Worm (Caenorhabditis elegans) whole organism, L1 larva: ENCODE results near the gene ced-9.
A peak's percentile ranks its signal among the peaks of the same experiment; 100 is the strongest.

Experiments used
- C04F5.9 ChIP-seq: sonication (generic microtip); optimal IDR thresholded peaks from 2 replicates; lab custom pipeline; 2016; ENCODE audit warnings: missing genetic modification characterization, missing compliant biosample characterization
- aly-2 ChIP-seq: fragments of 150-350 bp; optimal IDR thresholded peaks from 2 replicates; lab custom pipeline; 2014; ENCODE audit warnings: missing biosample characterization, missing genetic modification characterization
- ceh-63 ChIP-seq: fragments of 200-800 bp; sonication (Bioruptor generic); optimal IDR thresholded peaks from 2 replicates; lab custom pipeline; 2018; ENCODE audit warnings: mild to moderate bottlenecking, missing genetic modification characterization, missing compliant biosample characterization
- ceh-8 ChIP-seq: fragments of 200-800 bp; sonication (Bioruptor generic); optimal IDR thresholded peaks from 2 replicates; lab custom pipeline; 2018; ENCODE audit warnings: mild to moderate bottlenecking, missing genetic modification characterization, moderate library complexity, missing compliant biosample characterization
- ceh-88 ChIP-seq: fragments of 200-800 bp; sonication (Bioruptor generic); IDR thresholded peaks from 2 replicates; pipeline ENCODE4 v1.3.6; 2022; ENCODE audit warnings: missing genetic modification characterization, missing compliant biosample characterization
- ceh-90 ChIP-seq: sonication (generic microtip); optimal IDR thresholded peaks from 2 replicates; lab custom pipeline; 2016; ENCODE audit warnings: missing genetic modification characterization, missing compliant biosample characterization
- dsc-1 ChIP-seq: sonication (generic microtip); optimal IDR thresholded peaks from 2 replicates; lab custom pipeline; 2016; ENCODE audit warnings: mild to moderate bottlenecking, missing genetic modification characterization, missing compliant biosample characterization
- efl-1 ChIP-seq, 4 experiments: fragments of 150-350 bp; optimal IDR thresholded peaks in 3 of 4; peaks in 1 of 4; 1 replicate in 1 of 4; 2 replicates in 3 of 4; lab custom pipeline; 2014; ENCODE audit warnings: missing biosample characterization in 2 of 4, missing genetic modification characterization in 2 of 4, missing genetic modification reagents in 2 of 4
- efl-3 ChIP-seq: fragments of 200-800 bp; sonication (Bioruptor generic); optimal IDR thresholded peaks from 2 replicates; lab custom pipeline; 2018; ENCODE audit warnings: mild to moderate bottlenecking, missing genetic modification characterization, missing compliant biosample characterization
- egl-13 ChIP-seq: sonication (generic microtip); optimal IDR thresholded peaks from 2 replicates; lab custom pipeline; 2016; ENCODE audit warnings: missing genotype, missing genetic modification reagents, missing genetic modification characterization, missing compliant biosample characterization
- egl-27 ChIP-seq, 2 experiments: fragments of 150-350 bp in 1 of 2; sonication (generic microtip); optimal IDR thresholded peaks; 3 replicates each; lab custom pipeline; 2017 to 2018; ENCODE audit warnings: missing biosample characterization in 2 of 2, missing genetic modification characterization in 2 of 2, missing genetic modification reagents in 2 of 2
- elt-3 ChIP-seq, 6 experiments: fragments of 150-350 bp in 1 of 6; sonication (generic microtip); optimal IDR thresholded peaks; 2 replicates each; lab custom pipeline; 2017 to 2018; ENCODE audit warnings: missing biosample characterization in 6 of 6, missing genetic modification characterization in 6 of 6, inconsistent platforms in 1 of 6
- ets-5 ChIP-seq: fragments of 200-800 bp; sonication (Bioruptor generic); IDR thresholded peaks from 2 replicates; pipeline ENCODE4 v1.3.6; 2022; ENCODE audit warnings: missing genetic modification characterization, missing compliant biosample characterization
- fkh-4 ChIP-seq: sonication (generic microtip); optimal IDR thresholded peaks from 2 replicates; lab custom pipeline; 2016; ENCODE audit warnings: missing compliant biosample characterization, missing genetic modification characterization, borderline replicate concordance
- fkh-8 ChIP-seq: sonication (generic microtip); optimal IDR thresholded peaks from 2 replicates; lab custom pipeline; 2016; ENCODE audit warnings: mild to moderate bottlenecking, missing genetic modification characterization, missing compliant biosample characterization
- fos-1 ChIP-seq: fragments of 150-350 bp; optimal IDR thresholded peaks from 2 replicates; lab custom pipeline; 2014; ENCODE audit warnings: missing biosample characterization, missing genetic modification characterization
- grh-1 ChIP-seq: fragments of 200-800 bp; sonication (Bioruptor generic); IDR thresholded peaks from 2 replicates; pipeline ENCODE4 v1.3.6; 2022; ENCODE audit warnings: missing genetic modification reagents, missing genetic modification characterization, missing compliant biosample characterization
- hlh-17 ChIP-seq: fragments of 200-800 bp; sonication (Bioruptor generic); optimal IDR thresholded peaks from 2 replicates; lab custom pipeline; 2018; ENCODE audit warnings: missing genetic modification characterization, mild to moderate bottlenecking, missing compliant biosample characterization, moderate library complexity, borderline replicate concordance
- hlh-4 ChIP-seq: sonication (generic microtip); optimal IDR thresholded peaks from 2 replicates; lab custom pipeline; 2016; ENCODE audit warnings: mild to moderate bottlenecking, missing genetic modification characterization, missing compliant biosample characterization
- hpl-2 ChIP-seq: fragments of 150-350 bp; optimal IDR thresholded peaks from 2 replicates; lab custom pipeline; 2014; ENCODE audit warnings: missing biosample characterization, missing genetic modification reagents, missing genetic modification characterization
- jun-1 ChIP-seq: fragments of 150-350 bp; optimal IDR thresholded peaks from 2 replicates; lab custom pipeline; 2014; ENCODE audit warnings: missing biosample characterization, missing genetic modification reagents, missing genetic modification characterization
- lin-13 ChIP-seq: fragments of 150-350 bp; optimal IDR thresholded peaks from 2 replicates; lab custom pipeline; 2014; ENCODE audit warnings: missing biosample characterization, missing genetic modification reagents, missing genetic modification characterization
- lin-14 ChIP-seq: fragments of 200-800 bp; sonication (Bioruptor generic); optimal IDR thresholded peaks from 2 replicates; lab custom pipeline; 2018; ENCODE audit warnings: mild to moderate bottlenecking, missing genetic modification characterization, moderate library complexity, missing compliant biosample characterization
- lin-15B ChIP-seq: fragments of 150-350 bp; sonication (generic microtip); optimal IDR thresholded peaks from 3 replicates; lab custom pipeline; 2014; ENCODE audit warnings: missing biosample characterization, missing genetic modification characterization
- lin-35 ChIP-seq, 2 experiments: fragments of 150-350 bp; optimal IDR thresholded peaks; 2 replicates each; lab custom pipeline; 2014; ENCODE audit warnings: missing biosample characterization in 2 of 2, missing genetic modification characterization in 2 of 2, missing genetic modification reagents in 2 of 2
- lin-39 ChIP-seq: fragments of 150-350 bp; optimal IDR thresholded peaks from 2 replicates; lab custom pipeline; 2014; ENCODE audit warnings: missing biosample characterization, missing genetic modification reagents, missing genetic modification characterization
- lsy-2 ChIP-seq, 2 experiments: fragments of 150-350 bp; optimal IDR thresholded peaks; 2 replicates each; lab custom pipeline; 2014; ENCODE audit warnings: missing biosample characterization in 2 of 2, missing genetic modification characterization in 2 of 2
- mdl-1 ChIP-seq, 2 experiments: fragments of 150-350 bp; optimal IDR thresholded peaks; 2 replicates each; lab custom pipeline; 2014 to 2017; ENCODE audit warnings: missing biosample characterization in 2 of 2, missing genetic modification characterization in 2 of 2, inconsistent platforms in 1 of 2
- mef-2 ChIP-seq: fragments of 150-350 bp; optimal IDR thresholded peaks from 2 replicates; lab custom pipeline; 2014; ENCODE audit warnings: missing biosample characterization, missing genetic modification characterization
- mep-1 ChIP-seq: fragments of 150-350 bp; optimal IDR thresholded peaks from 2 replicates; lab custom pipeline; 2014; ENCODE audit warnings: missing biosample characterization, missing genetic modification characterization
- nhr-12 ChIP-seq: sonication (generic microtip); optimal IDR thresholded peaks from 2 replicates; lab custom pipeline; 2017; ENCODE audit warnings: missing biosample characterization, missing genetic modification characterization
- nhr-19 ChIP-seq: fragments of 200-800 bp; sonication (Bioruptor generic); conservative IDR thresholded peaks from 2 replicates; pipeline ENCODE4 v1.3.6; 2022; ENCODE audit warnings: missing genetic modification characterization, missing compliant biosample characterization
- nhr-20 ChIP-seq: sonication (generic microtip); optimal IDR thresholded peaks from 2 replicates; lab custom pipeline; 2016; ENCODE audit warnings: mild to moderate bottlenecking, missing genetic modification characterization, missing compliant biosample characterization
- nhr-237 ChIP-seq: fragments of 150-350 bp; optimal IDR thresholded peaks from 2 replicates; lab custom pipeline; 2014; ENCODE audit warnings: missing biosample characterization, missing genetic modification characterization
- nhr-28 ChIP-seq: fragments of 150-350 bp; optimal IDR thresholded peaks from 2 replicates; lab custom pipeline; 2014; ENCODE audit warnings: missing biosample characterization, missing genetic modification characterization
- nhr-47 ChIP-seq: sonication (generic microtip); optimal IDR thresholded peaks from 2 replicates; lab custom pipeline; 2016; ENCODE audit warnings: mild to moderate bottlenecking, missing genetic modification characterization, moderate library complexity, missing compliant biosample characterization
- nhr-71 ChIP-seq: sonication (generic microtip); optimal IDR thresholded peaks from 2 replicates; lab custom pipeline; 2016; ENCODE audit warnings: mild to moderate bottlenecking, missing genetic modification characterization, moderate library complexity, missing compliant biosample characterization
- nhr-77 ChIP-seq: fragments of 150-350 bp; optimal IDR thresholded peaks from 2 replicates; lab custom pipeline; 2014; ENCODE audit warnings: missing biosample characterization, missing genetic modification characterization
- nhr-84 ChIP-seq: sonication (generic microtip); optimal IDR thresholded peaks from 2 replicates; lab custom pipeline; 2017; ENCODE audit warnings: missing biosample characterization, missing genetic modification characterization
- nhr-85 ChIP-seq: sonication (generic microtip); peaks from one replicate; lab custom pipeline; 2016; ENCODE audit warnings: missing genetic modification characterization, inconsistent platforms, missing compliant biosample characterization
- pag-3 ChIP-seq: sonication (generic microtip); optimal IDR thresholded peaks from 2 replicates; lab custom pipeline; 2017; ENCODE audit warnings: missing genetic modification characterization, mild to moderate bottlenecking, missing compliant biosample characterization, antibody characterized with exemption, borderline replicate concordance; ENCODE audit not compliant: insufficient read depth
- pax-3 ChIP-seq: fragments of 200-800 bp; sonication (Bioruptor generic); optimal IDR thresholded peaks from 2 replicates; lab custom pipeline; 2018; ENCODE audit warnings: mild to moderate bottlenecking, missing genetic modification characterization, moderate library complexity, missing compliant biosample characterization
- rnt-1 ChIP-seq: sonication (generic microtip); optimal IDR thresholded peaks from 2 replicates; lab custom pipeline; 2016; ENCODE audit warnings: mild to moderate bottlenecking, missing genetic modification characterization, moderate library complexity, missing compliant biosample characterization
- snu-23 ChIP-seq: sonication (generic microtip); optimal IDR thresholded peaks from 2 replicates; lab custom pipeline; 2016; ENCODE audit warnings: missing genetic modification characterization, missing compliant biosample characterization
- sox-4 ChIP-seq: sonication (generic microtip); optimal IDR thresholded peaks from 2 replicates; lab custom pipeline; 2016; ENCODE audit warnings: missing genetic modification characterization, missing compliant biosample characterization
- sptf-1 ChIP-seq: fragments of 150-350 bp; optimal IDR thresholded peaks from 2 replicates; lab custom pipeline; 2014; ENCODE audit warnings: missing biosample characterization, missing genetic modification characterization
- swsn-7 ChIP-seq: sonication (generic microtip); optimal IDR thresholded peaks from 2 replicates; lab custom pipeline; 2016; ENCODE audit warnings: missing genetic modification characterization, missing compliant biosample characterization
- tlp-1 ChIP-seq: fragments of 150-350 bp; optimal IDR thresholded peaks from 2 replicates; lab custom pipeline; 2014; ENCODE audit warnings: missing biosample characterization, missing genetic modification characterization
- unc-98 ChIP-seq: fragments of 200-800 bp; sonication (Bioruptor generic); IDR thresholded peaks from 2 replicates; pipeline ENCODE4 v1.3.6; 2022; ENCODE audit warnings: missing genetic modification characterization, missing compliant biosample characterization
- vab-15 ChIP-seq: sonication (generic microtip); optimal IDR thresholded peaks from 2 replicates; lab custom pipeline; 2017; ENCODE audit warnings: missing genotype, mild to moderate bottlenecking, missing genetic modification characterization, missing compliant biosample characterization
- zip-4 ChIP-seq: fragments of 200-800 bp; sonication (Bioruptor generic); optimal IDR thresholded peaks from 2 replicates; lab custom pipeline; 2018; ENCODE audit warnings: mild to moderate bottlenecking, missing genetic modification characterization, moderate library complexity, missing compliant biosample characterization
- ztf-4 ChIP-seq: fragments of 150-350 bp; optimal IDR thresholded peaks from 2 replicates; lab custom pipeline; 2014; ENCODE audit warnings: missing biosample characterization, missing genetic modification characterization

Gene ced-9

ce11 chrIII:10357598-10358186, 22.7 kb downstream of the ced-9 start, which contains the start of gene umps-1 (continued):
- TF ChIP-seq hlh-4 (tag; lab: Kevin White, UChicago) (no peak), mef-2 (tag; lab: Kevin White, UChicago) (no peak), fos-1 (tag; lab: Kevin White, UChicago) (peak; percentile 63), hpl-2 (GFP tag; lab: Kevin White, UChicago) (no peak), pag-3 (tag; lab: Kevin White, UChicago) (no peak), lin-14 (GFP tag; lab: Kevin White, UChicago) (no peak), lin-39 (tag; lab: Kevin White, UChicago) (peak; percentile 71), egl-27 (tag; optimal IDR thresholded peaks at IDR 0.05; lab: Kevin White, UChicago) (no peak), fkh-4 (no peak), lsy-2 (tag; optimal IDR thresholded peaks at IDR 0.05; lab: Kevin White, UChicago) (peak; percentile 99), sptf-1 (tag; lab: Kevin White, UChicago) (no peak), nhr-47 (tag; lab: Kevin White, UChicago) (peak; percentile 84), fkh-8 (tag; lab: Kevin White, UChicago) (no peak), aly-2 (tag; lab: Kevin White, UChicago) (peak; percentile 72), lin-13 (GFP tag; lab: Kevin White, UChicago) (peak; percentile 62), nhr-19 (GFP tag; lab: Robert Waterston, UW) (peak; percentile 86), ceh-8 (no peak), dsc-1 (peak; percentile 42), jun-1 (no peak), ceh-90 (peak; percentile 36), ceh-63 (GFP tag; lab: Kevin White, UChicago) (no peak), nhr-12 (no peak), elt-3 (tag; optimal IDR thresholded peaks at IDR 0.05; lab: Kevin White, UChicago) (peak in 2 of 6 experiments; percentile 79 to 84), grh-1 (GFP tag; lab: Robert Waterston, UW) (peak; percentile 68), rnt-1 (tag; lab: Kevin White, UChicago) (peak; percentile 89), tlp-1 (tag; lab: Kevin White, UChicago) (no peak), hlh-17 (GFP tag; lab: Kevin White, UChicago) (no peak), swsn-7 (tag; lab: Kevin White, UChicago) (peak; percentile 77), nhr-84 (tag; lab: Kevin White, UChicago) (no peak), nhr-85 (tag; lab: Kevin White, UChicago) (peak; percentile 93), lin-15B (tag; lab: Kevin White, UChicago) (peak; percentile 39), mep-1 (tag; lab: Kevin White, UChicago) (peak; percentile 84), ets-5 (GFP tag; lab: Robert Waterston, UW) (no peak), snu-23 (GFP tag; lab: Kevin White, UChicago) (peak; percentile 91), unc-98 (GFP tag; lab: Robert Waterston, UW) (no peak), lin-35 (GFP tag; optimal IDR thresholded peaks at IDR 0.05; lab: Kevin White, UChicago) (peak; percentile 98 to 100), ceh-88 (GFP tag; lab: Robert Waterston, UW) (no peak), nhr-71 (tag; lab: Kevin White, UChicago) (peak; percentile 89), C04F5.9 (tag; lab: Kevin White, UChicago) (peak; percentile 76), pax-3 (tag; lab: Kevin White, UChicago) (no peak), mdl-1 (tag; optimal IDR thresholded peaks at IDR 0.05; lab: Kevin White, UChicago) (peak in 1 of 2 experiments; percentile 63), ztf-4 (peak; percentile 26), nhr-20 (tag; lab: Kevin White, UChicago) (peak; percentile 86), zip-4 (GFP tag; lab: Kevin White, UChicago) (peak; percentile 64), nhr-237 (tag; lab: Kevin White, UChicago) (peak; percentile 58), egl-13 (no peak), nhr-77 (peak; percentile 70), vab-15 (tag; lab: Kevin White, UChicago) (no peak), nhr-28 (tag; lab: Kevin White, UChicago) (no peak), sox-4 (tag; lab: Kevin White, UChicago) (no peak), efl-1 (optimal IDR thresholded peaks at IDR 0.05; lab: Kevin White, UChicago) (peak; percentile 99), efl-1 (GFP tag; optimal IDR thresholded peaks at IDR 0.05 in 1 of 2; lab: Kevin White, UChicago) (peak; percentile 98 to 100), efl-3 (GFP tag; lab: Kevin White, UChicago) (no peak)
